Worm (Caenorhabditis elegans) whole organism, L4/young adult: ENCODE data around the gene F33E11.2.

Experiments
- W03F9.2 ChIP-seq: fragments of 150-350 bp; optimal IDR thresholded peaks from 2 replicates; lab custom pipeline; 2014; ENCODE audit warnings: missing biosample characterization, missing genetic modification characterization
- dao-5 ChIP-seq: sonication (generic microtip); optimal IDR thresholded peaks from 2 replicates; lab custom pipeline; 2016; ENCODE audit warnings: missing genotype, missing genetic modification characterization, moderate library complexity, missing compliant biosample characterization
- him-1 ChIP-seq: sonication (generic microtip); optimal IDR thresholded peaks from 2 replicates; lab custom pipeline; 2016; ENCODE audit warnings: missing genotype, missing genetic modification reagents, missing genetic modification characterization, missing compliant biosample characterization

DNA sequence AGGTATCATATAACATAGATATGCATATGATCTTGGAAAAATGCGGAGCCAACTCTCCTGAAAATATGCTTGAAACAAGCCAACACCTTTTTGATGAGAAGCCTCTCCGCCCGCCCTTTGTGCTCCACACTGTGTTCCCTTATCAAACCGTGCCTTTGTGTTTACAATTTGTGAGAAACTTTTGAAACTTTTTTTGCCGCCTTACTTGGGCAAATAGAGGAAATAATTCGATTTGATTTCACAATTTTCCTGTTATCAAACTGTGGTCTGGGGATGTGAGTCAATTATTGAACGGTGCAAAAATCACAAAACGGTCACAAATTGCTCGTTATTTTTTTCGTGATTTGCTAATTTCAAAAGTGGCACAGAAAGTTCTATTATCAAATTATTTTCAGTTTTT, 34.8 kb downstream of the F33E11.2 start:
- TF ChIP-seq him-1 (no peak), W03F9.2 (tag; lab: Kevin White, UChicago) (no peak), dao-5 (tag; lab: Kevin White, UChicago) (no peak)
